Worm (Caenorhabditis elegans) whole organism, mixed stage, embryonic: ENCODE measurements around the gene F53A9.7.

Source experiments
- blmp-1 ChIP-seq: fragments of 150-350 bp; optimal IDR thresholded peaks from 2 replicates; lab custom pipeline; 2014; ENCODE audit warnings: missing biosample characterization, missing genetic modification characterization
- ceh-43 ChIP-seq: fragments of 200-800 bp; sonication (Bioruptor generic); optimal IDR thresholded peaks from 2 replicates; lab custom pipeline; 2018; ENCODE audit warnings: mild to moderate bottlenecking, missing genetic modification characterization, moderate library complexity, missing compliant biosample characterization
- elt-1 ChIP-seq: sonication (generic microtip); optimal IDR thresholded peaks from 2 replicates; lab custom pipeline; 2017; ENCODE audit warnings: missing genetic modification characterization, mild to moderate bottlenecking, missing compliant biosample characterization, antibody characterized with exemption, moderate library complexity, borderline replicate concordance; ENCODE audit not compliant: insufficient read depth
- flh-1 ChIP-seq: fragments of 200-800 bp; sonication (Bioruptor generic); optimal IDR thresholded peaks from 2 replicates; lab custom pipeline; 2018; ENCODE audit warnings: mild to moderate bottlenecking, missing genetic modification characterization, moderate library complexity, missing compliant biosample characterization
- lin-32 ChIP-seq: fragments of 200-800 bp; sonication (Bioruptor generic); optimal IDR thresholded peaks from 2 replicates; lab custom pipeline; 2018; ENCODE audit warnings: mild to moderate bottlenecking, missing genetic modification characterization, missing compliant biosample characterization
- lsy-2 ChIP-seq: fragments of 150-350 bp; optimal IDR thresholded peaks from 2 replicates; lab custom pipeline; 2014; ENCODE audit warnings: missing biosample characterization, missing genetic modification characterization
- nhr-12 ChIP-seq: fragments of 150-350 bp; optimal IDR thresholded peaks from 2 replicates; lab custom pipeline; 2014; ENCODE audit warnings: missing biosample characterization, missing genetic modification characterization
- nhr-2 ChIP-seq: fragments of 150-350 bp; optimal IDR thresholded peaks from 2 replicates; lab custom pipeline; 2014; ENCODE audit warnings: missing biosample characterization, missing genetic modification characterization
- nhr-237 ChIP-seq: fragments of 150-350 bp; optimal IDR thresholded peaks from 2 replicates; lab custom pipeline; 2014; ENCODE audit warnings: missing biosample characterization, missing genetic modification characterization
- pha-4 ChIP-seq: fragments of 150-350 bp; optimal IDR thresholded peaks from 2 replicates; lab custom pipeline; 2018; ENCODE audit warnings: missing biosample characterization, missing genetic modification reagents, missing genetic modification characterization

DNA sequence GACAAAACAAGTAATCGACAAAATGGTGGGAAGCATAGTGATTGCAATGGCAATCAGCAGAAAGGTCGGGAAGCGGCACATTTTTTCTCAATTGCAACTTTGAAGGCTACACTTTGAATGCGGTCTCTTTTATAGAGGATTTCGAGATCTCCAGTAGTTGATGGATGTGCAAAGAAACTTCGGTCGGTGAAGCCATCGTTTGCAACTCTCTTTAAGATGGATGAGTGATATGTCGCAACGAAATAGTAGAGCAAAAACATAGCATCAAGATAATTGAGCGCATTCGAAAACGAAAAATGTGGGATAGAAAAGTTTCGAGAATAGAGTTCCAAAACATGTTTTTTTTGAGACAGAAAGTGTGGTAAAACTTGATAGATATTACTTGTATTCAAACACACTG, 10.6 kb upstream of the F53A9.7 start, which contains the start of gene EGAP4.1:
- TF ChIP-seq elt-1 (no peak), nhr-2 (no peak), pha-4 (no peak), lin-32 (GFP tag; lab: Kevin White, UChicago) (no peak), ceh-43 (GFP tag; lab: Kevin White, UChicago) (no peak), flh-1 (no peak), nhr-12 (tag; lab: Kevin White, UChicago) (no peak), blmp-1 (tag; lab: Kevin White, UChicago) (no peak), lsy-2 (no peak), nhr-237 (tag; lab: Kevin White, UChicago) (no peak)
